Worm (Caenorhabditis elegans): ENCODE data around the gene C05B5.17.

ce11 chrIII:10001060-10001459 is 1.9 kb upstream of the C05B5.17 start, which contains the start of gene C05B5.5:
- TF ChIP-seq nhr-11 (tag; optimal IDR thresholded peaks at IDR 0.05) (no peak), fos-1 (tag; optimal IDR thresholded peaks at IDR 0.05) (peak; percentile 31), mdl-1 (tag; optimal IDR thresholded peaks at IDR 0.05) (no peak), lin-13 (GFP tag; optimal IDR thresholded peaks at IDR 0.05) (no peak), egl-27 (tag; optimal IDR thresholded peaks at IDR 0.05) (no peak), blmp-1 (tag; optimal IDR thresholded peaks at IDR 0.05; ENCODE audit: insufficient read depth) (no peak), unc-39 (tag; optimal IDR thresholded peaks at IDR 0.05) (no peak)
